Fruit fly (Drosophila melanogaster) whole organism, embryonic: ENCODE data around the gene CG14696.

Experiments used
- Atf6 ChIP-seq: fragments of 200-800 bp; sonication (Bioruptor generic); IDR thresholded peaks from 2 replicates; pipeline ENCODE4 v1.3.6; 2022; ENCODE audit warnings: missing biosample characterization, missing genetic modification characterization
- C15 ChIP-seq: fragments of 200-800 bp; sonication (Bioruptor generic); IDR thresholded peaks from 3 replicates; pipeline ENCODE4 v1.3.6; 2022; ENCODE audit warnings: missing biosample characterization, missing genetic modification characterization
- CG10147 ChIP-seq: fragments of 200-800 bp; sonication (Bioruptor generic); optimal IDR thresholded peaks from 2 replicates; lab custom pipeline; 2019; ENCODE audit warnings: missing biosample characterization, mild to moderate bottlenecking, missing genetic modification characterization, moderate library complexity
- CG10543 ChIP-seq: fragments of 200-800 bp; sonication (Bioruptor generic); optimal IDR thresholded peaks from 3 replicates; lab custom pipeline; 2017; ENCODE audit warnings: missing biosample characterization, mild to moderate bottlenecking, missing genetic modification characterization, moderate library complexity
- CG12219 ChIP-seq: fragments of 200-800 bp; sonication (Bioruptor generic); optimal IDR thresholded peaks from 3 replicates; lab custom pipeline; 2018; ENCODE audit warnings: missing biosample characterization, mild to moderate bottlenecking, missing genetic modification characterization
- CG12659 ChIP-seq: fragments of 200-800 bp; sonication (Bioruptor generic); optimal IDR thresholded peaks from 3 replicates; lab custom pipeline; 2017; ENCODE audit warnings: mild to moderate bottlenecking, missing biosample characterization, missing genetic modification reagents, missing genetic modification characterization
- CG12769 ChIP-seq: fragments of 200-800 bp; sonication (Bioruptor generic); optimal IDR thresholded peaks from 2 replicates; lab custom pipeline; 2019; ENCODE audit warnings: missing biosample characterization, mild to moderate bottlenecking, missing genetic modification characterization, moderate library complexity
- CG13624 ChIP-seq: fragments of 200-800 bp; sonication (Bioruptor generic); optimal IDR thresholded peaks from 2 replicates; lab custom pipeline; 2016; ENCODE audit warnings: missing biosample characterization, missing genetic modification characterization
- CG13894 ChIP-seq: fragments of 200-800 bp; sonication (Bioruptor generic); optimal IDR thresholded peaks from 3 replicates; lab custom pipeline; 2018; ENCODE audit warnings: missing biosample characterization, mild to moderate bottlenecking, missing genetic modification characterization, moderate library complexity
- CG15514 ChIP-seq: fragments of 200-800 bp; sonication (Bioruptor generic); optimal IDR thresholded peaks from 3 replicates; lab custom pipeline; 2017; ENCODE audit warnings: missing biosample characterization, missing genetic modification characterization, mild to moderate bottlenecking, moderate library complexity, missing genetic modification reagents
- CG17385 ChIP-seq: fragments of 200-800 bp; sonication (Bioruptor generic); optimal IDR thresholded peaks from 3 replicates; lab custom pipeline; 2018; ENCODE audit warnings: missing biosample characterization, mild to moderate bottlenecking, missing genetic modification characterization
- CG1832 ChIP-seq: fragments of 200-800 bp; sonication (Bioruptor generic); optimal IDR thresholded peaks from 2 replicates; lab custom pipeline; 2017; ENCODE audit warnings: missing biosample characterization, mild to moderate bottlenecking, missing genetic modification characterization, inconsistent platforms
- CG18476 ChIP-seq: fragments of 200-800 bp; sonication (Bioruptor generic); optimal IDR thresholded peaks from 2 replicates; lab custom pipeline; 2016; ENCODE audit warnings: missing biosample characterization, mild to moderate bottlenecking, missing genetic modification characterization
- CG2199 ChIP-seq: fragments of 200-800 bp; sonication (Bioruptor generic); IDR thresholded peaks from 3 replicates; pipeline ENCODE4 v1.3.6; 2022; ENCODE audit warnings: missing biosample characterization, missing genetic modification characterization
- CG4424 ChIP-seq: fragments of 200-800 bp; sonication (Bioruptor generic); optimal IDR thresholded peaks from 3 replicates; lab custom pipeline; 2016; ENCODE audit warnings: missing biosample characterization, missing genetic modification characterization
- CG6765 ChIP-seq: fragments of 200-800 bp; sonication (Bioruptor generic); optimal IDR thresholded peaks from 3 replicates; lab custom pipeline; 2017; ENCODE audit warnings: missing biosample characterization, mild to moderate bottlenecking, missing genetic modification characterization
- CG7271 ChIP-seq: fragments of 200-800 bp; sonication (Bioruptor generic); optimal IDR thresholded peaks from 2 replicates; lab custom pipeline; 2018; ENCODE audit warnings: missing biosample characterization, mild to moderate bottlenecking, missing genetic modification characterization, moderate library complexity
- CG7357 ChIP-seq: fragments of 200-800 bp; sonication (Bioruptor generic); IDR thresholded peaks from 3 replicates; pipeline ENCODE4 v1.3.6; 2022; ENCODE audit warnings: missing biosample characterization, missing genetic modification characterization
- CG8089 ChIP-seq: fragments of 200-800 bp; sonication (Bioruptor generic); optimal IDR thresholded peaks from 3 replicates; lab custom pipeline; 2016; ENCODE audit warnings: missing biosample characterization, missing genetic modification characterization
- CG8281 ChIP-seq: fragments of 200-800 bp; sonication (Bioruptor generic); optimal IDR thresholded peaks from 2 replicates; lab custom pipeline; 2018; ENCODE audit warnings: missing biosample characterization, mild to moderate bottlenecking, missing genetic modification characterization, moderate library complexity
- CG8388 ChIP-seq: fragments of 200-800 bp; sonication (Bioruptor generic); optimal IDR thresholded peaks from 2 replicates; lab custom pipeline; 2019; ENCODE audit warnings: missing biosample characterization, mild to moderate bottlenecking, missing genetic modification characterization, moderate library complexity
- CG8924 ChIP-seq: fragments of 200-800 bp; optimal IDR thresholded peaks from 3 replicates; lab custom pipeline; 2019; ENCODE audit warnings: missing biosample characterization, mild to moderate bottlenecking, missing genetic modification characterization, moderate library complexity
- CG9215 ChIP-seq: fragments of 200-800 bp; sonication (Bioruptor generic); IDR thresholded peaks from 2 replicates; pipeline ENCODE4 v1.3.6; 2022; ENCODE audit warnings: missing biosample characterization, missing genetic modification characterization
- CG9437 ChIP-seq: fragments of 200-800 bp; sonication (Bioruptor generic); optimal IDR thresholded peaks from 2 replicates; lab custom pipeline; 2018; ENCODE audit warnings: missing biosample characterization, mild to moderate bottlenecking, missing genetic modification characterization
- CG9797 ChIP-seq: fragments of 200-800 bp; sonication (Bioruptor generic); optimal IDR thresholded peaks from 3 replicates; lab custom pipeline; 2018; ENCODE audit warnings: missing biosample characterization, mild to moderate bottlenecking, missing genetic modification characterization
- CoRest ChIP-seq: fragments of 200-800 bp; sonication (Bioruptor generic); optimal IDR thresholded peaks from 3 replicates; lab custom pipeline; 2018; ENCODE audit warnings: missing biosample characterization, mild to moderate bottlenecking, missing genetic modification characterization, moderate library complexity
- CrebB ChIP-seq: fragments of 200-800 bp; sonication (Bioruptor generic); optimal IDR thresholded peaks from 3 replicates; lab custom pipeline; 2018; ENCODE audit warnings: missing biosample characterization, mild to moderate bottlenecking, missing genetic modification characterization
- Dip3 ChIP-seq: fragments of 200-800 bp; sonication (Bioruptor generic); optimal IDR thresholded peaks from 3 replicates; lab custom pipeline; 2016; ENCODE audit warnings: missing biosample characterization, missing genetic modification characterization
- H15 ChIP-seq: fragments of 200-800 bp; sonication (Bioruptor generic); IDR thresholded peaks from 3 replicates; pipeline ENCODE4 v1.3.6; 2022; ENCODE audit warnings: missing biosample characterization, missing genetic modification characterization
- HmgZ ChIP-seq: fragments of 200-800 bp; sonication (Bioruptor generic); optimal IDR thresholded peaks from 2 replicates; lab custom pipeline; 2018; ENCODE audit warnings: missing biosample characterization, mild to moderate bottlenecking, missing genetic modification characterization
- Hmx ChIP-seq: fragments of 200-800 bp; sonication (Bioruptor generic); optimal IDR thresholded peaks from 2 replicates; lab custom pipeline; 2016; ENCODE audit warnings: missing biosample characterization, missing genetic modification characterization
- NFAT ChIP-seq: fragments of 200-800 bp; sonication (Bioruptor generic); IDR thresholded peaks from 2 replicates; pipeline ENCODE4 v1.3.6; 2022; ENCODE audit warnings: missing biosample characterization, missing genetic modification characterization
- ash1 ChIP-seq: fragments of 200-800 bp; sonication (Bioruptor generic); optimal IDR thresholded peaks from 2 replicates; lab custom pipeline; 2018; ENCODE audit warnings: missing biosample characterization, mild to moderate bottlenecking, missing genetic modification characterization
- bowl ChIP-seq: fragments of 200-800 bp; sonication (Bioruptor generic); IDR thresholded peaks from 2 replicates; pipeline ENCODE4 v1.3.6; 2022; ENCODE audit warnings: missing biosample characterization, missing genetic modification characterization
- crc ChIP-seq: fragments of 200-800 bp; sonication (Bioruptor generic); optimal IDR thresholded peaks from 2 replicates; lab custom pipeline; 2016; ENCODE audit warnings: missing biosample characterization, missing genetic modification characterization
- cwo ChIP-seq: fragments of 200-800 bp; sonication (Bioruptor generic); optimal IDR thresholded peaks from 3 replicates; lab custom pipeline; 2017; ENCODE audit warnings: missing biosample characterization, missing genetic modification characterization, mild to moderate bottlenecking, moderate library complexity, missing genetic modification reagents
- dan ChIP-seq: fragments of 200-800 bp; sonication (Bioruptor generic); IDR thresholded peaks from 2 replicates; pipeline ENCODE4 v1.3.6; 2022; ENCODE audit warnings: missing biosample characterization, missing genetic modification characterization
- dmrt99B ChIP-seq: fragments of 200-800 bp; sonication (Bioruptor generic); optimal IDR thresholded peaks from 2 replicates; lab custom pipeline; 2018; ENCODE audit warnings: missing biosample characterization, mild to moderate bottlenecking, missing genetic modification characterization, moderate library complexity
- gcm ChIP-seq: fragments of 200-800 bp; sonication (Bioruptor generic); optimal IDR thresholded peaks from 2 replicates; lab custom pipeline; 2019; ENCODE audit warnings: missing biosample characterization, mild to moderate bottlenecking, missing genetic modification characterization, moderate library complexity
- gfzf ChIP-seq: fragments of 200-800 bp; sonication (Bioruptor generic); optimal IDR thresholded peaks from 2 replicates; lab custom pipeline; 2016; ENCODE audit warnings: missing biosample characterization, mild to moderate bottlenecking, missing genetic modification characterization, moderate library complexity
- hb ChIP-seq: fragments of 200-800 bp; sonication (Bioruptor generic); IDR thresholded peaks from 3 replicates; pipeline ENCODE4 v1.3.6; 2022; ENCODE audit warnings: missing biosample characterization, missing genetic modification characterization; ENCODE audit not compliant: partially characterized antibody
- ind ChIP-seq: fragments of 200-800 bp; sonication (Bioruptor generic); optimal IDR thresholded peaks from 3 replicates; lab custom pipeline; 2016; ENCODE audit warnings: missing biosample characterization, missing genetic modification characterization
- nerfin-1 ChIP-seq: fragments of 200-800 bp; sonication (Bioruptor generic); optimal IDR thresholded peaks from 3 replicates; lab custom pipeline; 2019; ENCODE audit warnings: missing biosample characterization, mild to moderate bottlenecking, missing genetic modification characterization, moderate library complexity
- nerfin-2 ChIP-seq: fragments of 200-800 bp; sonication (Bioruptor generic); IDR thresholded peaks from 2 replicates; pipeline ENCODE4 v1.3.6; 2022; ENCODE audit warnings: missing biosample characterization, missing genetic modification characterization; ENCODE audit not compliant: partially characterized antibody
- sc ChIP-seq, 3 experiments: fragments of >200 bp in 2 of 3; fragments of 200-800 bp in 1 of 3; sonication (Bioruptor generic) in 1 of 3; optimal IDR thresholded peaks; 2 replicates in 2 of 3; 3 replicates in 1 of 3; lab custom pipeline; 2017; ENCODE audit warnings: mild to moderate bottlenecking in 1 of 3, missing biosample characterization in 1 of 3, missing genetic modification characterization in 1 of 3, missing genetic modification reagents in 1 of 3
- schlank ChIP-seq: fragments of 200-800 bp; sonication (Bioruptor generic); optimal IDR thresholded peaks from 2 replicates; lab custom pipeline; 2018; ENCODE audit warnings: missing biosample characterization, mild to moderate bottlenecking, missing genetic modification characterization
- sd ChIP-seq: fragments of 200-800 bp; sonication (Bioruptor generic); optimal IDR thresholded peaks from 3 replicates; lab custom pipeline; 2018; ENCODE audit warnings: missing biosample characterization, mild to moderate bottlenecking, missing genetic modification characterization, moderate library complexity
- tll ChIP-seq, 2 experiments: fragments of 200-800 bp in 1 of 2; fragments of >200 bp in 1 of 2; sonication (Bioruptor generic) in 1 of 2; optimal IDR thresholded peaks; 2 replicates each; lab custom pipeline; 2017 to 2019; ENCODE audit warnings: missing biosample characterization in 2 of 2, missing genetic modification characterization in 2 of 2, mild to moderate bottlenecking in 1 of 2, moderate library complexity in 1 of 2
- tna ChIP-seq: fragments of 200-800 bp; sonication (Bioruptor generic); IDR thresholded peaks from 2 replicates; pipeline ENCODE4 v1.3.6; 2022; ENCODE audit warnings: missing biosample characterization, missing genetic modification characterization; ENCODE audit not compliant: partially characterized antibody

The CG14696 gene

dm6 chr3R:10852232-10852774 is 32.5 kb downstream of the CG14696 start, which contains the start of gene CG4565 (continued):
- TF ChIP-seq bowl (GFP tag; lab: Robert Waterston, UW) (no peak), CG9437 (GFP tag; lab: Kevin White, UChicago) (no peak), CrebB (tag; lab: Kevin White, UChicago) (peak; percentile 1), CG8924 (tag; lab: Kevin White, UChicago) (no peak), dan (no peak), H15 (no peak), ind (no peak), CG1832 (GFP tag; lab: Kevin White, UChicago) (no peak), Atf6 (GFP tag; lab: Robert Waterston, UW) (peak; percentile 33; the same call in 1 of the 2 replicates), CG8281 (tag; lab: Kevin White, UChicago) (no peak), CG9215 (GFP tag; lab: Robert Waterston, UW) (no peak), CG8089 (GFP tag; lab: Kevin White, UChicago) (no peak), tna (GFP tag; lab: Robert Waterston, UW) (peak; percentile 41; the same call in 1 of the 2 replicates), schlank (tag; lab: Kevin White, UChicago) (no peak), nerfin-2 (GFP tag; lab: Robert Waterston, UW) (no peak), HmgZ (no peak), NFAT (GFP tag; lab: Robert Waterston, UW) (no peak), gcm (peak; percentile 17), CG18476 (GFP tag; lab: Kevin White, UChicago) (no peak), CG10543 (GFP tag; lab: Kevin White, UChicago) (peak; percentile 71), ash1 (no peak), CoRest (tag; lab: Kevin White, UChicago) (peak; percentile 10), CG4424 (GFP tag; lab: Kevin White, UChicago) (no peak), CG7357 (no peak), hb (GFP tag; lab: Robert Waterston, UW) (0 out of 3 replicates have a peak, but pooled peaks have one; percentile 19), CG6765 (GFP tag; lab: Kevin White, UChicago) (peak; percentile 25), CG17385 (GFP tag; lab: Kevin White, UChicago) (no peak), Dip3 (GFP tag; lab: Kevin White, UChicago) (no peak), C15 (GFP tag; lab: Robert Waterston, UW) (no peak), CG15514 (peak; percentile 87)

DNA sequence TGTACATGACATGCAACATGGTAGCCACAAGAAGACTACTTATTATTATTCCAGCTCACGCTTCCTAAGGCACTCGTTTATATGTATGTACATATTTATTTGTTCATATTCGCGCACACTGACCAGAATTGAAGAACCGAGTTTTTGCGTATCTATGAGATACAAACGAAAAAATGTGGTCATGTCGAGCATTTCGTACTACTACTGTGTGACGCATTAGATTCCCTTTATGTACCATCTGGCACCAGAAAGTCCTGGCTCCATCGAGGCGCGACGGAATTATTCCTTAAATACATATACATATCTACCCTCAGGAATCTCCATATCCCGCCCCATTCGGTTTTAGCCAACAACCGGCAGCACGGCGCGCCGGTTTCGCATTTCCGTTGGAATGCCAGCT is 34.2 kb downstream of the CG14696 start:
- TF ChIP-seq dan, result no peak
- no peak for TF ChIP-seq CG8388 (GFP tag; lab: Kevin White, UChicago)
- no peak for TF ChIP-seq CG12219 (GFP tag; lab: Kevin White, UChicago)
- no peak for TF ChIP-seq CG12659
- TF ChIP-seq Hmx (GFP tag; lab: Kevin White, UChicago), result no peak
- no peak for TF ChIP-seq dmrt99B (tag; lab: Kevin White, UChicago)
- TF ChIP-seq CG9797 (GFP tag; lab: Kevin White, UChicago), result no peak
- no peak for TF ChIP-seq CG7271 (tag; lab: Kevin White, UChicago)
- TF ChIP-seq crc, result no peak
- TF ChIP-seq nerfin-1, result peak; percentile 65
- peak; percentile 67; the same call in 1 of the 3 replicates for TF ChIP-seq CG2199 (GFP tag; lab: Robert Waterston, UW)
- peak; percentile 46 for TF ChIP-seq sd (tag; lab: Kevin White, UChicago)
- TF ChIP-seq gfzf (GFP tag; lab: Kevin White, UChicago), result no peak
- TF ChIP-seq sc (optimal IDR thresholded peaks at IDR 0.05; lab: Kevin White, UChicago), result no peak
- no peak for TF ChIP-seq sc (GFP tag; optimal IDR thresholded peaks at IDR 0.05; lab: Kevin White, UChicago)
- TF ChIP-seq cwo, result no peak
- TF ChIP-seq CG13624 (GFP tag; lab: Kevin White, UChicago), result peak; percentile 5
- no peak for TF ChIP-seq tll (GFP tag; optimal IDR thresholded peaks at IDR 0.05; lab: Kevin White, UChicago)
- TF ChIP-seq CG10147 (GFP tag; lab: Kevin White, UChicago), result no peak
- peak; percentile 76 for TF ChIP-seq CG13894
- TF ChIP-seq CG12769 (tag; lab: Kevin White, UChicago), result no peak
